Worm (Caenorhabditis elegans) whole organism, young adult: ENCODE measurements around the gene sel-11.

Experiments used
- B0261.1 ChIP-seq: sonication (generic microtip); optimal IDR thresholded peaks from 2 replicates; lab custom pipeline; 2016; ENCODE audit warnings: mild to moderate bottlenecking, missing genetic modification characterization, moderate library complexity, missing compliant biosample characterization
- K12H6.12 ChIP-seq: fragments of 200-800 bp; sonication (Bioruptor generic); optimal IDR thresholded peaks from 2 replicates; lab custom pipeline; 2018; ENCODE audit warnings: mild to moderate bottlenecking, missing genetic modification characterization, missing compliant biosample characterization
- ama-1 ChIP-seq, 3 experiments: fragments of 150-350 bp in 1 of 3; sonication (generic microtip) in 2 of 3; optimal IDR thresholded peaks; 2 replicates each; lab custom pipeline; 2014 to 2018; ENCODE audit warnings: missing biosample characterization in 2 of 3, missing genetic modification characterization in 2 of 3, missing genetic modification reagents in 2 of 3
- dpl-1 ChIP-seq: fragments of 150-350 bp; optimal IDR thresholded peaks from 2 replicates; lab custom pipeline; 2014; ENCODE audit warnings: missing biosample characterization, missing genetic modification reagents, missing genetic modification characterization
- egl-18 ChIP-seq: fragments of 200-800 bp; sonication (Bioruptor generic); IDR thresholded peaks from 2 replicates; pipeline ENCODE4 v1.3.6; 2022; ENCODE audit warnings: missing genetic modification reagents, missing genetic modification characterization, missing compliant biosample characterization
- egl-44 ChIP-seq: fragments of 200-800 bp; sonication (Bioruptor generic); IDR thresholded peaks from 2 replicates; pipeline ENCODE4 v1.3.6; 2022; ENCODE audit warnings: missing genetic modification reagents, missing genetic modification characterization, missing compliant biosample characterization
- hlh-26 ChIP-seq: fragments of 200-800 bp; sonication (Bioruptor generic); conservative IDR thresholded peaks from 2 replicates; pipeline ENCODE4 v1.3.6; 2022; ENCODE audit warnings: missing genetic modification reagents, missing genetic modification characterization, missing compliant biosample characterization
- hmg-20 ChIP-seq: fragments of 200-800 bp; sonication (Bioruptor generic); IDR thresholded peaks from 2 replicates; pipeline ENCODE4 v1.3.6; 2022; ENCODE audit warnings: missing genetic modification reagents, missing genetic modification characterization, missing compliant biosample characterization
- lin-26 ChIP-seq: fragments of 200-800 bp; sonication (Bioruptor generic); IDR thresholded peaks from 2 replicates; pipeline ENCODE4 v1.3.6; 2022; ENCODE audit warnings: missing genetic modification reagents, missing genetic modification characterization, missing compliant biosample characterization
- repo-1 ChIP-seq: sonication (generic microtip); optimal IDR thresholded peaks from 2 replicates; lab custom pipeline; 2017; ENCODE audit warnings: mild to moderate bottlenecking, missing genetic modification characterization, missing compliant biosample characterization

ce11 chrV:11799252-11799822 is 32.2 kb downstream of the sel-11 start:
- TF ChIP-seq ama-1 (optimal IDR thresholded peaks at IDR 0.05; lab: Kevin White, UChicago) = no peak
- TF ChIP-seq ama-1 (GFP tag; optimal IDR thresholded peaks at IDR 0.05; lab: Kevin White, UChicago) = no peak
- no peak for TF ChIP-seq K12H6.12 (tag; lab: Kevin White, UChicago)
- no peak for TF ChIP-seq B0261.1 (tag; lab: Kevin White, UChicago)
- TF ChIP-seq egl-18 = no peak
- no peak for TF ChIP-seq repo-1 (tag; lab: Kevin White, UChicago)
- TF ChIP-seq hlh-26 = no peak
- no peak for TF ChIP-seq lin-26
- TF ChIP-seq egl-44 (GFP tag; lab: Robert Waterston, UW) = peak; percentile 18; the same call in 1 of the 2 replicates
- no peak for TF ChIP-seq hmg-20 (GFP tag; lab: Robert Waterston, UW)
- no peak for TF ChIP-seq dpl-1
